Fruit fly (Drosophila melanogaster): ENCODE results near the gene CG32756.

DNA sequence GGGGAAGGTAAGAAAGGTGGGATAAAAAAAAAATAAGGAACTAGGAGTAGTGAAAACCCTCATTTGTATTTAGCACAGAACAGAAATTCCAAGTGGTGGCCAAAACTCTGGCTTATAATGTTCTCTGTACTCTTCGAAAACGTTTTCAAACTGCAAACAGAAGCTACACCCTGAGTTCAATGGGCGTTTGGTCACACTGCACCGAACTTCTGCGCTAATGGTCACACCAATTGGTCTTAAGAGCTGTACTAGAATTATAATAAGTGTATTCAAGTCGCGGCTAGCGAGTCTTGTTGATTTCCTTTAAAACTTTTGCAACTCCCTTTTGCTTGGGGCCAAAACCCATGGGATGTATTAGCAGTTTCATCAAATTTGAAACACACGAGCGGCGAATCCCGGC lies 23.4 kb upstream of the CG32756 start:
- no peak for TF ChIP-seq CG8478 (optimal IDR thresholded peaks at IDR 0.05)
- TF ChIP-seq pan (optimal IDR thresholded peaks at IDR 0.05), result no peak
- no peak for TF ChIP-seq Dll (optimal IDR thresholded peaks at IDR 0.05)

Measured in whole organism.